Worm (Caenorhabditis elegans) whole organism, midembryonic: ENCODE measurements around the gene baz-2.

Source experiments
- T22C8.4 ChIP-seq: fragments of 200-800 bp; sonication (Bioruptor generic); IDR thresholded peaks from 2 replicates; pipeline ENCODE4 v1.3.6; 2022; ENCODE audit warnings: missing genetic modification characterization, missing compliant biosample characterization
- cog-1 ChIP-seq: sonication (generic microtip); optimal IDR thresholded peaks from 2 replicates; lab custom pipeline; 2016; ENCODE audit warnings: missing genetic modification characterization, missing compliant biosample characterization
- flt-1 ChIP-seq: fragments of 200-800 bp; sonication (Bioruptor generic); IDR thresholded peaks from 2 replicates; pipeline ENCODE4 v1.3.6; 2022; ENCODE audit warnings: missing genetic modification characterization, missing compliant biosample characterization
- klf-2 ChIP-seq: fragments of 200-800 bp; sonication (Bioruptor generic); conservative IDR thresholded peaks from 2 replicates; pipeline ENCODE4 v1.3.6; 2022; ENCODE audit warnings: missing genetic modification reagents, missing genetic modification characterization, missing compliant biosample characterization
- med-1 ChIP-seq: sonication (generic microtip); optimal IDR thresholded peaks from 2 replicates; lab custom pipeline; 2017; ENCODE audit warnings: missing genetic modification characterization, mild to moderate bottlenecking, missing compliant biosample characterization, antibody characterized with exemption, missing genetic modification reagents; ENCODE audit not compliant: insufficient read depth
- ref-1 ChIP-seq: fragments of 200-800 bp; sonication (Bioruptor generic); conservative IDR thresholded peaks from 2 replicates; pipeline ENCODE4 v1.3.6; 2022; ENCODE audit warnings: missing genetic modification reagents, missing genetic modification characterization, missing compliant biosample characterization
- tab-1 ChIP-seq: fragments of 200-800 bp; sonication (Bioruptor generic); IDR thresholded peaks from 2 replicates; pipeline ENCODE4 v1.3.6; 2022; ENCODE audit warnings: missing genetic modification characterization, missing compliant biosample characterization
- ztf-23 ChIP-seq: fragments of 200-800 bp; sonication (Bioruptor generic); IDR thresholded peaks from 2 replicates; pipeline ENCODE4 v1.3.6; 2022; ENCODE audit warnings: missing genetic modification reagents, missing genetic modification characterization, missing compliant biosample characterization
- ztf-29 ChIP-seq: fragments of 200-800 bp; sonication (Bioruptor generic); IDR thresholded peaks from 2 replicates; pipeline ENCODE4 v1.3.6; 2022; ENCODE audit warnings: missing genetic modification reagents, missing genetic modification characterization, missing compliant biosample characterization

Gene baz-2

DNA sequence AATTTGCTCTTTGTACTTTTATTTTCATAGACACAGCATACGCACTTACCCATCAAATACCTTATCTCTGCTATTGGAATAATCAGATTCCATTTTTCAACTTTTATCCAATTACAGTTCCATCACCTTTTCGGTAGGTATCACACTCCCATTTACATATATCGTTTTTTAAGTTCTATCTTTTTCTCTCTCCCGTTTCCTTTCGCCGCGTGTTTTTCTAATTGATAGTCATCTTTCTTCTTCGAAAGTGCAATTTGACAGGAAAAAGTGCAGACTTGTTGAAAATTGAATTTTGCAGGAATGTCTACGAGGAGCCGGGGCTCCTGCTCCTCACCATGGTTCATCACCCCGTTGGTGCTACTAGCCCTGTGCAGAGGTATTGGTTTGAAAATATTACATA lies 30.7 kb downstream of the baz-2 start, which contains the start of gene fbn-1:
Gene fbn-1, plus strand, starts transcription at position 301 of the 400 bp plus-strand sequence.
- TF ChIP-seq flt-1 (GFP tag; lab: Robert Waterston, UW): no peak
- no peak for TF ChIP-seq tab-1
- no peak for TF ChIP-seq T22C8.4 (GFP tag; lab: Robert Waterston, UW)
- TF ChIP-seq ref-1 (GFP tag; lab: Robert Waterston, UW): no peak
- no peak for TF ChIP-seq cog-1 (tag; lab: Kevin White, UChicago)
- TF ChIP-seq med-1 (GFP tag; lab: Kevin White, UChicago): no peak
- no peak for TF ChIP-seq klf-2 (GFP tag; lab: Robert Waterston, UW)
- TF ChIP-seq ztf-29: no peak
- TF ChIP-seq ztf-23: no peak

DNA sequence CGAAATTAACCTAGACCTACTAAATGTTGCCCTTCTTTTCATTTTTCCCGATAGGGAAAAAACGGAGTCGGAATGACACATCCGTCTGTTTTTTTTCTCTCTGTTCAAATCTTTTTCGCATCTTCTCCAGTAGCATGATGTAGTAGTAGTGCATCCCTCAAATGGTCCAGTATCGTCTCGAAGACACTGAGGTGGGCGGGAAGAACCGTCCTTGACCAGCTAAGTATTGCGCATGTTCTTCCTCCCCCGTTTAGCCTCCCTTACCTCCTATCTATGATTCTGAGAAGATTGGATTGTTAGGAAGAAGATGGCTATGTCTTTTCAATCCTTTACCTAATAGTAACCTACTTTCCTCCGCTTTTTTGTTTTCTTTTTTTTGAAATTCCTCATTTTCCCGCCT lies 32.9 kb downstream of the baz-2 start:
- TF ChIP-seq med-1 (GFP tag; lab: Kevin White, UChicago): no peak
- TF ChIP-seq cog-1 (tag; lab: Kevin White, UChicago): no peak
- no peak for TF ChIP-seq T22C8.4 (GFP tag; lab: Robert Waterston, UW)

DNA sequence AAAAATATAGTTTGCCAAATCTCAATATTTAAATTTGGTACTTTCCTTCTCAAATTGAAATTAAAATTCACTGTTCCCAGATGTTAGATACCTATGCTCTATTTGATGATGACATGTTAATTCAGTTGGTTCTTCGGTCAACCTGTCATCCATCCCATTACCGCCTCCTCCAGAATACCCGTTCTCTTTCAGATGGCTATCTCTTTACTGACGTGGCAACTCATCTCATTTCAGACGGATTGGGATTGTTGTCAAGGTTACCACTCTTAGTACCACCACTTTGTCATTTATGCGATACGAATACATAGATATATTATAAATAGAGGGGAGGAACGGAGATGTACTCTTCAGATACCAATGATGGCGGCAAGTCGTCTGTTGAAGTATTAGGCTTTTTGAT lies 34.5 kb downstream of the baz-2 start:
- TF ChIP-seq T22C8.4 (GFP tag; lab: Robert Waterston, UW): no peak
- TF ChIP-seq flt-1 (GFP tag; lab: Robert Waterston, UW): no peak

ce11 chrIII:7619846-7620245 lies 36.0 kb downstream of the baz-2 start:
- TF ChIP-seq ztf-23: no peak
- TF ChIP-seq klf-2 (GFP tag; lab: Robert Waterston, UW): no peak
- TF ChIP-seq ztf-29: no peak
- TF ChIP-seq flt-1 (GFP tag; lab: Robert Waterston, UW): no peak
- TF ChIP-seq med-1 (GFP tag; lab: Kevin White, UChicago): no peak
- TF ChIP-seq cog-1 (tag; lab: Kevin White, UChicago): no peak
- no peak for TF ChIP-seq tab-1
- TF ChIP-seq T22C8.4 (GFP tag; lab: Robert Waterston, UW): no peak
- TF ChIP-seq ref-1 (GFP tag; lab: Robert Waterston, UW): no peak

DNA sequence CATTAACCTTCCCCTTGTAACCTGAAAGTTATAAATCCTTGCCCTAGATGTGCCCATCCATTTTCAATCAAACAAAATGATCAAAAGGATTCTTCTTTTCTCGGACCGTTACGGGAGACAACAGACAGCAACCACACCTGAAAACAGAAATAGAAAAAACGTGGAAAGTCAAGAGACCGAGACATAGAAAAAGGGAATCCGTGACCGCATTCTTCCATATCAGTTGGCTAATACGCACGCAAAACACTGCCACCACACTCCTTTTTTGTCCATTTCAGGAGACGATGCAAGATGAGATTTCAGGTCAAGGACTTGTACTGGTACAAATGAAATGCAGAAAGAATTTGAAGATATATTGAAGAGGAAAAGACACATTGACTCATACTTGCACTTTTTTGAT lies 37.5 kb downstream of the baz-2 start:
- TF ChIP-seq flt-1 (GFP tag; lab: Robert Waterston, UW): no peak
- no peak for TF ChIP-seq tab-1
- no peak for TF ChIP-seq T22C8.4 (GFP tag; lab: Robert Waterston, UW)

DNA sequence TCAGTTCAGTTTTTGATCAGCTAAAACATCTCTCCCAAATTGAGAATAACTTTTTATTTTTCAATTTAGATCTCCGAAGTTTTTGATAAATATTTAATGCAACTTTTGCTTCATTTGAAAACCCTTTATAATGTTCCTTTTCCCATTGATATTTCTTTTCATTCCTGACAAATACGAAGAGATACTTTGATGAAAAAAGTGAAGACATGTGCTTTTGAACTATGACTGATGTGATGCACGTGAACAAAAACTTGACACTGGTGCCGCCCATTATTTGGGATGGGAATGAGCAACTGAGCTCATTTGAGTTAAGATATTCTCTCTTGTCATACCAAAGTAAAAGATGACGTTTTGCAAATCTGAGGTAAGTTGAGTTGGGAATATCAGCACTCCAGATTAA lies 39.6 kb downstream of the baz-2 start, which contains the start of gene T04A6.1:
Gene T04A6.1, plus strand, starts transcription at position 301 of the 400 bp plus-strand sequence.
- TF ChIP-seq T22C8.4 (GFP tag; lab: Robert Waterston, UW) (no peak), tab-1 (no peak), ztf-29 (no peak), flt-1 (GFP tag; lab: Robert Waterston, UW) (no peak)

DNA sequence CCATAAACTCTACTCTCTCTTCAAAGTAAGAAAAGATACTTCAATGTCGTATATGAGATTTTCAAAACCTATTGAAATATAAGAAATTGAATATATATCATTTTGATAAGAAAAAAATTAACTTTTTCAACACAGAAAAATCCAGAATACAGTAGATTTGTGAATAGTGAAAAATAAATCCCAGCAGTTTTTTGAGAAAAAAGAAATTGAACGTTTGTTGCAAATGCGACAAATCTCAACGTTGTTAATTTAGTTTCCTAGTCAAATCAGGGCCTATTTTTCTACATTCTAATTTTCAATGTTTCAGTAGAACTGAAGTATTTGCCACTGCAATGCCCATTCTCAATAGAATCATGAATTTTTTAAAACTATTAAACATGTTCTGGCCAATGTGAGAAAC lies 41.3 kb downstream of the baz-2 start, which contains the start of gene T04A6.2:
Gene T04A6.2, plus strand, starts transcription at position 301 of the 400 bp plus-strand sequence.
- TF ChIP-seq flt-1 (GFP tag; lab: Robert Waterston, UW): no peak

DNA sequence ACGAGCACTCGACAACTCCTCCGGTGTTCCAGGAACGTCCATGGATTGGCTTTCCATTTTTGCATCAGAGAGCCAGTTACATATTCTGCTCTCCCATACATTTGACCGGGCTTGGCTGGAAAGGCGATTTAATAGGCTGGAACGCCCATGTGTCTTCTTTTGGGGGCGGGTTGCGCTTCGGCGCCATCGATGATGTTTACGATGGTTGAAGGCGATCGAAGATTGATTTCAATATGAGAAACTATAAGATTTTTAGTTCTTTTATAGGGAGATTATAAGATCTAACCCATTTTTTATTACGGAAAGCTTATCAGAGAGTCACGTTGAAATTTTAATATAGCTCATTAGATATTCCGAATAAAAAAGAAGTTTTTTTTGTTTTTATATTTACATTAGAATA lies 46.7 kb downstream of the baz-2 start, which contains the start of gene nsph-4.3:
Gene nsph-4.3, minus strand, starts transcription at position 101 of the 400 bp plus-strand sequence.
- no peak for TF ChIP-seq T22C8.4 (GFP tag; lab: Robert Waterston, UW)
- TF ChIP-seq ztf-29: no peak
- no peak for TF ChIP-seq tab-1
- TF ChIP-seq ztf-23: no peak
- TF ChIP-seq ref-1 (GFP tag; lab: Robert Waterston, UW): no peak
- TF ChIP-seq cog-1 (tag; lab: Kevin White, UChicago): no peak
- no peak for TF ChIP-seq med-1 (GFP tag; lab: Kevin White, UChicago)
- no peak for TF ChIP-seq klf-2 (GFP tag; lab: Robert Waterston, UW)
- TF ChIP-seq flt-1 (GFP tag; lab: Robert Waterston, UW): no peak

- TF ChIP-seq cog-1 (tag; lab: Kevin White, UChicago) (no peak), ztf-29 (no peak), klf-2 (GFP tag; lab: Robert Waterston, UW) (no peak), flt-1 (GFP tag; lab: Robert Waterston, UW) (no peak)
Observed at ce11 chrIII:7608223-7608622, 47.6 kb downstream of the baz-2 start, which contains the start of gene T04A6.3. Gene T04A6.3 (minus strand): TSS chrIII:7608323.
